Worm (Caenorhabditis elegans): ENCODE results near the gene C01G6.2.

- TF ChIP-seq ceh-6 (GFP tag; optimal IDR thresholded peaks at IDR 0.05) (no peak), tbx-7 (tag; optimal IDR thresholded peaks at IDR 0.05) (no peak), fkh-10 (GFP tag; optimal IDR thresholded peaks at IDR 0.05) (no peak), ama-1 (optimal IDR thresholded peaks at IDR 0.05) (no peak), ceh-30 (tag; optimal IDR thresholded peaks at IDR 0.05) (no peak), nhr-11 (tag; optimal IDR thresholded peaks at IDR 0.05) (no peak)
These were observed 43.9 kb upstream of the C01G6.2 start, which contains the start of gene ZK1067.3 for ce11 chrII:9222969-9223368.
